Fruit fly (Drosophila melanogaster) whole organism, prepupa: Measurements from ENCODE around the gene sno.

Experiments
- CG11762 ChIP-seq: fragments of 200-800 bp; sonication (Bioruptor generic); optimal IDR thresholded peaks from 3 replicates; lab custom pipeline; 2016; ENCODE audit warnings: missing biosample characterization, missing genetic modification characterization; ENCODE audit not compliant: insufficient read depth
- CG16779 ChIP-seq: fragments of 200-800 bp; sonication (Bioruptor generic); optimal IDR thresholded peaks from 3 replicates; lab custom pipeline; 2017; ENCODE audit warnings: missing biosample characterization, mild to moderate bottlenecking, missing genetic modification characterization
- CG6808 ChIP-seq: fragments of 200-800 bp; sonication (Bioruptor generic); optimal IDR thresholded peaks from 3 replicates; lab custom pipeline; 2017; ENCODE audit warnings: missing biosample characterization, missing genetic modification characterization, mild to moderate bottlenecking, moderate library complexity, missing genetic modification reagents
- CG8119 ChIP-seq: fragments of 200-800 bp; sonication (Bioruptor generic); IDR thresholded peaks from 3 replicates; pipeline ENCODE4 v1.3.6; 2022; ENCODE audit warnings: missing biosample characterization, missing genetic modification characterization
- CG8319 ChIP-seq: fragments of 200-800 bp; sonication (Bioruptor generic); optimal IDR thresholded peaks from 3 replicates; lab custom pipeline; 2016; ENCODE audit warnings: missing biosample characterization, missing genetic modification characterization
- OdsH ChIP-seq: fragments of 200-800 bp; sonication (Bioruptor generic); optimal IDR thresholded peaks from 3 replicates; lab custom pipeline; 2016; ENCODE audit warnings: missing biosample characterization, missing genetic modification characterization
- fkh ChIP-seq: fragments of 200-800 bp; sonication (Bioruptor generic); optimal IDR thresholded peaks from 3 replicates; lab custom pipeline; 2017; ENCODE audit warnings: missing biosample characterization, mild to moderate bottlenecking, missing genetic modification characterization, moderate library complexity
- topi ChIP-seq: fragments of 200-800 bp; sonication (Bioruptor generic); optimal IDR thresholded peaks from 3 replicates; lab custom pipeline; 2016; ENCODE audit warnings: missing biosample characterization, missing genetic modification characterization

DNA sequence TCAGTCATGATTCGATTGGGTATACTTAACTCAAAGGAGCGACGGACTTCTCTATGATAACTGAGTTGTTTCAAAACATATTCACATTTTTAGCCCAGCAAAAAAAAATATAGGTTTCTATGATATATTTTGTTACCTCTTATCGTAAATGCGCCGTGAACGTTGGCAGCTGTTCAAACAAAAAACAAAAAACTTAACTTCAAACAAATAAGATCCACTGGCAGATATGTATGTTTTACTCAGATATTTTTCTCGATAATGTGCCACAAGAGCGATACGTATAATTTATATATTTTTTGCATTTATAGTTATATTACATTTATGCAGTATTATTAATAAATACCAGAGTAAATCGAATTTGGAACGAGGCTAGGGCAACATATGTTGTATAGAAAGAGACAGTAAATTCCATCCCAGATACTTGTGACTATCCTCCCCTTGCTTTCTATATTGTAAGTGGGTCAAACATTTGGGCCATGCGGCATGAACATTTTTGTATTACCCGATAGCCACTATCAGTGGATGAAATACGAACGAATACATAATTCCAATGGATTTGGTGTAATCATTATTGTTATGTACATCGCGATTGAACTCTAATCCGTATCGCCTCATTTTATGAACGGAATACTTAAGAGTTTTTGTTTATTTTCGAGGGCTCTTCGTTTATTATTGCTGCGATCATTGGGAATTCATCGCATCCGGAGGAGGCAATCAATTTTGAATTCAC is 25.2 kb upstream of the sno start, which contains the start of gene CG32639:
- TF ChIP-seq CG8119 (GFP tag; lab: Robert Waterston, UW) (no peak), CG11762 (no peak), CG6808 (GFP tag; lab: Kevin White, UChicago) (no peak), CG8319 (GFP tag; lab: Kevin White, UChicago) (no peak), CG16779 (tag; lab: Kevin White, UChicago) (no peak), topi (GFP tag; lab: Kevin White, UChicago) (no peak), fkh (peak; percentile 13), OdsH (GFP tag; lab: Kevin White, UChicago) (no peak)
